Fruit fly (Drosophila melanogaster): Measurements from ENCODE around the gene Sarm.

The Sarm gene

dm6 chr3L:8029194-8029747 lies 34.4 kb upstream of the Sarm start (continued):
- TF ChIP-seq CG9215 (GFP tag; IDR thresholded peaks at IDR 0.05) (no peak), CG9727 (GFP tag; optimal IDR thresholded peaks at IDR 0.05) (no peak), hbn (GFP tag; IDR thresholded peaks at IDR 0.05; ENCODE audit: partially characterized antibody) (no peak), Lim3 (GFP tag; IDR thresholded peaks at IDR 0.05) (no peak), CG12391 (tag; optimal IDR thresholded peaks at IDR 0.05) (no peak), ab (GFP tag; optimal IDR thresholded peaks at IDR 0.05) (no peak), Stat92E (GFP tag; optimal IDR thresholded peaks at IDR 0.05) (no peak), trem (tag; optimal IDR thresholded peaks at IDR 0.05) (no peak), ind (GFP tag; optimal IDR thresholded peaks at IDR 0.05) (peak; percentile 39), dysf (GFP tag; IDR thresholded peaks at IDR 0.05) (peak; percentile 61), dati (GFP tag; IDR thresholded peaks at IDR 0.05) (0 out of 2 replicates have a peak, but pooled peaks have one; percentile 14), CHES-1-like (GFP tag; optimal IDR thresholded peaks at IDR 0.05) (no peak), yki (optimal IDR thresholded peaks at IDR 0.05) (no peak), NC2α (GFP tag; optimal IDR thresholded peaks at IDR 0.05) (no peak), gro (GFP tag; optimal IDR thresholded peaks at IDR 0.05) (no peak), dan (GFP tag; IDR thresholded peaks at IDR 0.05) (no peak), Fer2 (tag; optimal IDR thresholded peaks at IDR 0.05) (no peak), CG12219 (GFP tag; optimal IDR thresholded peaks at IDR 0.05) (no peak), D19A (tag; optimal IDR thresholded peaks at IDR 0.05) (no peak), CG34422 (GFP tag; IDR thresholded peaks at IDR 0.05) (peak; percentile 54; the same call in 1 of the 3 replicates), HHEX (GFP tag; optimal IDR thresholded peaks at IDR 0.05) (peak; percentile 19), sim (GFP tag; IDR thresholded peaks at IDR 0.05) (no peak), jing (GFP tag; optimal IDR thresholded peaks at IDR 0.05) (no peak), CG8924 (tag; optimal IDR thresholded peaks at IDR 0.05) (no peak), CG12155 (GFP tag; optimal IDR thresholded peaks at IDR 0.05) (no peak), jigr1 (GFP tag; IDR thresholded peaks at IDR 0.05) (no peak), HLH4C (GFP tag; IDR thresholded peaks at IDR 0.05; ENCODE audit: partially characterized antibody) (no peak), CG7963 (GFP tag; IDR thresholded peaks at IDR 0.05; ENCODE audit: partially characterized antibody) (no peak), ERR (GFP tag; optimal IDR thresholded peaks at IDR 0.05) (no peak), sqz (GFP tag; optimal IDR thresholded peaks at IDR 0.05) (no peak), org-1 (GFP tag; optimal IDR thresholded peaks at IDR 0.05) (no peak), Trl (optimal IDR thresholded peaks at IDR 0.05) (no peak), Trl (GFP tag; optimal IDR thresholded peaks at IDR 0.05) (peak; percentile 23), fd102C (GFP tag; optimal IDR thresholded peaks at IDR 0.05) (no peak), CG18619 (GFP tag; optimal IDR thresholded peaks at IDR 0.05) (no peak), Ets97D (GFP tag; optimal IDR thresholded peaks at IDR 0.05) (no peak), pb (GFP tag; optimal IDR thresholded peaks at IDR 0.05) (no peak), CG10267 (tag; optimal IDR thresholded peaks at IDR 0.05) (no peak), exex (tag; optimal IDR thresholded peaks at IDR 0.05) (no peak), CrebB (tag; optimal IDR thresholded peaks at IDR 0.05) (no peak), CG16813 (GFP tag; IDR thresholded peaks at IDR 0.05; ENCODE audit: partially characterized antibody) (no peak), CG10462 (GFP tag; optimal IDR thresholded peaks at IDR 0.05) (no peak), pnt (GFP tag; optimal IDR thresholded peaks at IDR 0.05) (peak; percentile 25), CG2199 (GFP tag; IDR thresholded peaks at IDR 0.05) (0 out of 3 replicates have a peak, but pooled peaks have one; percentile 51), emc (GFP tag; optimal IDR thresholded peaks at IDR 0.05) (no peak), CG5180 (GFP tag; optimal IDR thresholded peaks at IDR 0.05) (peak; percentile 12), Jarid2 (GFP tag; optimal IDR thresholded peaks at IDR 0.05) (no peak), fd64A (GFP tag; optimal IDR thresholded peaks at IDR 0.05) (peak; percentile 31), sna (GFP tag; IDR thresholded peaks at IDR 0.05; ENCODE audit: partially characterized antibody) (no peak), h (optimal IDR thresholded peaks at IDR 0.05) (no peak), NK7.1 (GFP tag; optimal IDR thresholded peaks at IDR 0.05) (no peak), CG4424 (GFP tag; optimal IDR thresholded peaks at IDR 0.05) (peak; percentile 35)

Measured in whole organism, embryonic.